Fruit fly (Drosophila melanogaster) whole organism, embryonic: ENCODE measurements around the gene CG14868.

ENCODE experiments used
- Atf3 ChIP-seq: fragments of 200-800 bp; sonication (Bioruptor generic); optimal IDR thresholded peaks from 3 replicates; lab custom pipeline; 2016; ENCODE audit warnings: missing biosample characterization, missing genetic modification characterization
- CG1024 ChIP-seq: fragments of 200-800 bp; sonication (Bioruptor generic); IDR thresholded peaks from 2 replicates; pipeline ENCODE4 v1.3.6; 2022; ENCODE audit warnings: missing biosample characterization, missing genetic modification characterization
- CG10321 ChIP-seq: fragments of 200-800 bp; sonication (Bioruptor generic); IDR thresholded peaks from 2 replicates; pipeline ENCODE4 v1.3.6; 2022; ENCODE audit warnings: missing biosample characterization, missing genetic modification characterization
- CG17829 ChIP-seq: fragments of 200-800 bp; optimal IDR thresholded peaks from 2 replicates; lab custom pipeline; 2019; ENCODE audit warnings: missing biosample characterization, mild to moderate bottlenecking, missing genetic modification characterization, moderate library complexity
- CG2678 ChIP-seq: fragments of 200-800 bp; sonication (Bioruptor generic); optimal IDR thresholded peaks from 3 replicates; lab custom pipeline; 2019; ENCODE audit warnings: missing biosample characterization, mild to moderate bottlenecking, missing genetic modification characterization, moderate library complexity
- CG3065 ChIP-seq: fragments of 200-800 bp; sonication (Bioruptor generic); optimal IDR thresholded peaks from 2 replicates; lab custom pipeline; 2016; ENCODE audit warnings: missing biosample characterization, missing genetic modification characterization
- CG4617 ChIP-seq: fragments of 200-800 bp; sonication (Bioruptor generic); optimal IDR thresholded peaks from 3 replicates; lab custom pipeline; 2016; ENCODE audit warnings: missing biosample characterization, missing genetic modification characterization, borderline replicate concordance
- Rx ChIP-seq: fragments of 200-800 bp; sonication (Bioruptor generic); IDR thresholded peaks from 2 replicates; pipeline ENCODE4 v1.3.6; 2022; ENCODE audit warnings: missing biosample characterization, missing genetic modification characterization
- Scr ChIP-seq: fragments of 200-800 bp; sonication (Bioruptor generic); IDR thresholded peaks from 2 replicates; pipeline ENCODE4 v1.3.6; 2022; ENCODE audit warnings: missing biosample characterization, missing genetic modification characterization; ENCODE audit not compliant: partially characterized antibody
- btn ChIP-seq: fragments of 200-800 bp; sonication (Bioruptor generic); optimal IDR thresholded peaks from 2 replicates; lab custom pipeline; 2016; ENCODE audit warnings: missing biosample characterization, missing genetic modification characterization
- dmrt99B ChIP-seq: fragments of 200-800 bp; sonication (Bioruptor generic); optimal IDR thresholded peaks from 2 replicates; lab custom pipeline; 2018; ENCODE audit warnings: missing biosample characterization, mild to moderate bottlenecking, missing genetic modification characterization, moderate library complexity
- sisA ChIP-seq: fragments of 200-800 bp; sonication (Bioruptor generic); IDR thresholded peaks from 2 replicates; pipeline ENCODE4 v1.3.6; 2022; ENCODE audit warnings: missing biosample characterization, missing genetic modification characterization
- vvl ChIP-seq: fragments of 200-800 bp; sonication (Bioruptor generic); IDR thresholded peaks from 2 replicates; pipeline ENCODE4 v1.3.6; 2022; ENCODE audit warnings: missing biosample characterization, missing genetic modification characterization
- zen2 ChIP-seq: fragments of 200-800 bp; sonication (Bioruptor generic); IDR thresholded peaks from 3 replicates; pipeline ENCODE4 v1.3.6; 2022; ENCODE audit warnings: missing biosample characterization, missing genetic modification characterization; ENCODE audit not compliant: partially characterized antibody

dm6 chr3R:15375470-15375869 lies 5.7 kb upstream of the CG14868 start:
- TF ChIP-seq zen2 (GFP tag; lab: Robert Waterston, UW) (no peak), CG2678 (tag; lab: Kevin White, UChicago) (no peak), Scr (GFP tag; lab: Robert Waterston, UW) (no peak), vvl (GFP tag; lab: Robert Waterston, UW) (no peak), CG10321 (GFP tag; lab: Robert Waterston, UW) (no peak), Atf3 (GFP tag; lab: Kevin White, UChicago) (no peak), CG1024 (GFP tag; lab: Robert Waterston, UW) (no peak), CG3065 (GFP tag; lab: Kevin White, UChicago) (no peak), sisA (GFP tag; lab: Robert Waterston, UW) (no peak), CG4617 (GFP tag; lab: Kevin White, UChicago) (no peak), CG17829 (no peak), dmrt99B (tag; lab: Kevin White, UChicago) (no peak), btn (GFP tag; lab: Kevin White, UChicago) (no peak), Rx (GFP tag; lab: Robert Waterston, UW) (no peak)
